Worm (Caenorhabditis elegans) whole organism, L2 larva: ENCODE data around the gene viro-2.
A peak's percentile ranks its signal among the peaks of the same experiment; 100 is the strongest.

Source experiments
- R02D3.7 ChIP-seq: fragments of 150-350 bp; optimal IDR thresholded peaks from 2 replicates; lab custom pipeline; 2014; ENCODE audit warnings: missing biosample characterization, missing genetic modification characterization
- ZK546.5 ChIP-seq: sonication (generic microtip); optimal IDR thresholded peaks from 2 replicates; lab custom pipeline; 2017; ENCODE audit warnings: missing biosample characterization, missing genetic modification characterization
- mab-5 ChIP-seq: fragments of 150-350 bp; optimal IDR thresholded peaks from 2 replicates; lab custom pipeline; 2014; ENCODE audit warnings: missing biosample characterization, missing genetic modification characterization

ce11 chrIII:7153747-7154238 is 25.1 kb downstream of the viro-2 start, which contains the start of gene ogt-1:
- TF ChIP-seq mab-5 (tag; lab: Kevin White, UChicago): peak; percentile 64
- TF ChIP-seq R02D3.7 (tag; lab: Kevin White, UChicago): no peak
- TF ChIP-seq ZK546.5 (tag; lab: Kevin White, UChicago): peak; percentile 48
